Fruit fly (Drosophila melanogaster) whole organism, larva: Measurements from ENCODE around the gene Qsox2.
A peak's percentile ranks its signal among the peaks of the same experiment; 100 is the strongest.

ENCODE experiments used
- noc ChIP-seq: fragments of 200-800 bp; sonication (Bioruptor generic); optimal IDR thresholded peaks from 3 replicates; lab custom pipeline; 2019; ENCODE audit warnings: missing biosample characterization, mild to moderate bottlenecking, missing genetic modification characterization, moderate library complexity

The Qsox2 gene

DNA sequence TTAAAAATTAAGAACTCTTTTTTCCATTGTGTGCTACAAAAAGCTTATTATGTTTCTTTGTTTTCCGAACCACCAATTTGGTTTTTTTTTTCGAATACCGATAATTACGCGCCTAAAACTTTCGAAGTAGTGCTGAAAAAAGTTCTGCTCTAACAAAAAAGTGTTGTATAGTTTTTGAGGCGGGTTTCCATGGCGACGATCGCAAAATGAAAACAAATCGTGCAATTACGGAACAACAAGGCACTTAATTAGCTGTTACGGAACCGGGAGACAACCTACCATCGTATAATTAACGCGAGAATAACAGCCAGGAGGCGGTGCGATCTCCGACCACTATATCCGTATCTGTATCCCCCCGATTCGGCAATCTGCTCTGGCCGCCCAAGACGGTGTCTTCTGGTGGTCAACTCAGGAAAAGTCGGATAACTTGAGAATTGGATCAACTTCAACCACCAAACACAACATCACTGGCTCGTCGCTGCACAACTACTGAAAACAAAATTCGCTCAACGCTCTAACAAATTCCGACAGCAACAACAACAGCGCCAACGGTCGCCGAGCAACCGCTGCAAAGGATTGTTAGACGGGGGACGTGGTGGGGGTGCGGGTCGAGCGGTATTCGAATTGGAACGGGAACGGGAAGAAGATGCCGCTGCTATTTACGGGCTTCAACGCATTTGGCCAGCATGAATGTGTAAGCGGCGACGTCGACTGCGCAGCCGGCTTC lies 26.5 kb upstream of the Qsox2 start, which contains the start of the genes CG6678 and dnd:
Gene CG6678, plus strand, starts transcription at position 169 of the 727 bp plus-strand sequence.
Gene dnd, minus strand, starts transcription at position 495 of the 727 bp plus-strand sequence.
- TF ChIP-seq noc: no peak

DNA sequence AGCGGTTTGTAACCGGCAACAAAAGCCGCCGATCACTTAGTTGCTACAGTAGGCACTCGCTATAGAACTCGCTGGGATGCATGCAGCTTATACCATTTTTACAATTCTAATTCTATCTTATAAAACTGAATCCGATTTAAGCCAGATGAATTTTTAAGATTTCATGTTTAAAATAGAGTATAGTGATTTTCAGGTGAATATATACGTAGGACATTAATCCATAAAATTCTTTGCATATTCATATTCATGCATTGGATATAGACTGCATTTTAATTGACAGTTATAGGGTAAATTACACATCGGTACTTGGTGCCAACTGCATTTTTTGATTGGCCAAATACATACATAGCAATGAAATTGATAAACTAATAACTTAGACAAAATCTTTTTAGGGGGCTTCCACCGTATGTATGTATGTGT lies 25.9 kb upstream of the Qsox2 start:
- TF ChIP-seq noc: no peak

dm6 chr3R:21888696-21889602 lies 24.6 kb upstream of the Qsox2 start, which contains the start of gene CG43844:
TSS of gene CG43844 (plus strand) at chr3R:21889539.
- peak; percentile 31 for TF ChIP-seq noc

DNA sequence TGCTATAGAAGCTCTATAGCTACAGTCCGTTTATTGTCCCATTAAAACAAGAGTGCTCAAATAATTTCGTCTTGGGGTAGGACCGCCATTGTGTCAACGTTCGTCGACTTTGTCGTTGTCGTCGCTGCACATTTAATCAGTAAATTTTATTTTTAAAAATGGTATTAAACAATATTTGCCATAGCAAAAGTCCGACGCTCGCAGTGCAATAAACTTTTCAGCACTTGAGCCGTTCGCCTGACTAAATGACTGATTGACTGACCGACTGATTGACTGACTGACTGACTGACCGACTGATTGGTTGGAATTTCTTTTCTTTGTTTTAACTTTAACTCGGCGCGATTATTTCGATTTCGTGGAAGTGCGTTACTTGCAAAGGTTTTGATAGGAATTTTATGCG lies 23.6 kb upstream of the Qsox2 start:
- no peak for TF ChIP-seq noc

dm6 chr3R:21890739-21891138 lies 22.8 kb upstream of the Qsox2 start:
- no peak for TF ChIP-seq noc

DNA sequence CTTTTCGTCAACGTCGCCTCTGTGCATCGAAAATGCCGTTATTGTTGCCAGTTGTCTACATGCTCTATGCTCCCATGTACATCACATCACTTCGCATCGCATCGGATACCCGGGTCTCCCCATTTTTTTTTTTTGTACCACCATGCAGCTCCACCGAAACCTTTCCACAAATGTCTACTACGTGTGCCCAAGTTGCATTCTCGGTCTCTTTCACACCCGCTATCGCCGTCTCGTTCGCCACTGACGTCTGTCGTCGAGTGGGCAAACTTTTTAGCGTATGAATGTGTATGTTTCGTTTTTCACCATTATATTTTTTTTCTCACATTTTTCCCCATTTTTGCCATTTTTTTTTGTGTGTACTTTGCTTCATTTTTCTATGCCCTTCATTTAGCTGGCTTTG lies 21.1 kb upstream of the Qsox2 start:
- no peak for TF ChIP-seq noc

DNA sequence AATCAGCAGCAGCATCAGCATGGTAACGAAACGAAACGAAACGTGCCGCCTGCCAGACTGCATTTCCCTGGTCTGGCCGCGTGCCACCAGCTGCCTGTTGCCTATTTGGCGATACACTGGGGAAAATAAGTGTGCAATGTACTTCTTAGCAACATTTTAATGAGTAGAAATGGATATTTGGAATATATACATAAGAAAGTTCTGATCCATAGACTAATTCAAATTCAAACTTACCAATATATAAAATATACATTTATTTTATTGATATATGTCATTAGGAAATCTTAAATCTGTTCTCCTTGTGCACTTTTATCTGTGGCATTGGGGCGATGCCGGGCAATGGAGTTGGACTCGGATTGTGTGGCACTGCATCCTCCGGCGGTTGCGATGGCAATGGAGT lies 19.6 kb upstream of the Qsox2 start:
- no peak for TF ChIP-seq noc

- TF ChIP-seq noc: peak; percentile 25
Observed at dm6 chr3R:21895961-21896875, 17.3 kb upstream of the Qsox2 start.

- TF ChIP-seq noc: no peak
Observed at dm6 chr3R:21897565-21897964, 16.0 kb upstream of the Qsox2 start.

dm6 chr3R:21898758-21899157 lies 14.8 kb upstream of the Qsox2 start:
- TF ChIP-seq noc: no peak

DNA sequence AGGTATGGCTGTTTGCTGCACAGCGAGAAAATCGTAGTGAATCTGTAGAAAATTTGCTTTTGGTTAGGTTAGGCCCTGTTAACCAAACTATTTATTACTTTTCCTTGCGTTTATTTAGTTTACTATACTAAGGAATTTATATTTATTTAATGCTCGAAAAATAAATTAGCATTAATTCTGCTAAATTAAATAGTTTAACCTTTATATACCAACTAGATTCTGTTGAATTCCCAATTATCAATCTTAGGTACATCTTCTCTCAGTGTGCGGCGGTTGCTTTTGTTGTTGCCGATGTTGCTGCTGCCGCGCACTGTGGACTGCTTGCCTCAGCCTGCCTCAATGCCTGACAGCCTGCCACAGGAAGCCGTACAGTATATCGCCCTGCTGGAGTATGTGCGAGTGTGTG lies 14.4 kb upstream of the Qsox2 start:
- no peak for TF ChIP-seq noc

- no peak for TF ChIP-seq noc
Observed at dm6 chr3R:21904345-21904744, 9.2 kb upstream of the Qsox2 start.

dm6 chr3R:21905615-21906014 lies 7.9 kb upstream of the Qsox2 start:
- no peak for TF ChIP-seq noc

dm6 chr3R:21906867-21907266 lies 6.7 kb upstream of the Qsox2 start:
- no peak for TF ChIP-seq noc

DNA sequence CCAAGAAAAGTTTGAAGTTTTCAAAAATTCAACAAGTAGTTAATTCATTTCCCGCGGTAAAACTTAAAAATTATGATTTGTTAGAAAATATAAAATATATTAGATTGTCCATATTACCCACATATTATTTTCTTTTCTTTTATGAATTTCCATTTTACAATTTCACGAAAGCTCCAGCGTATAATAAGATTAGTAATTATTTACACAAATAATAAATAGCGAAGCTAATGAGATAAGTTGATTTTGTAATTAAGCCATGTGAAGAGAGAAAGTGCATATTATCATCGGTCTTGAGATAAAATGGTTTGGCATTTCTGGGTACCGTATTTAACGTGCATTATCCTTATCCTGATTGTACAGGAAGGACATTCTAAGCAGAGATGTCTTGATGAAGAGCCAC lies 2.0 kb upstream of the Qsox2 start, which contains the start of gene Qsox3:
Gene Qsox3, plus strand, starts transcription at position 301 of the 400 bp plus-strand sequence.
- no peak for TF ChIP-seq noc

DNA sequence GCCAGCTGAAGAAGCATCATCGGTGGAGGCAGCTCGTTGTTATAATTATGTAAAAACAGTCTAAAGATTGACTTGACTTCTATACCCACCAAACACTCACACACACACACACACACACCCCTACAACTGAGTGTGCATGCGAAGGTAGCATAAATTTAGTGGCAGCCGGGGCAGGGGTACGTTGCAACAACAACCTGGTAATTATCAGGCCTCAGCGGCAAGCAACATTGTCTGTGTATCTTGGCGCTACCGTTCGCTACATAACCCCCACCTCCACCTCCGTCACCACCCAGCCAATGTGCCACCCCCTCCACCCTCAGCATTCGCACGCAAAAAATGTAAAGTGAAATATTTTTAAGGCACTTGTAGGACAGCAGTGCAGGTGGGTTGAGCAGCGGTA lies 3.4 kb downstream of the Qsox2 start:
- no peak for TF ChIP-seq noc
